Fruit fly (Drosophila melanogaster) whole organism: ENCODE measurements around the gene tilB.

Experiments
- CG8478 ChIP-seq: fragments of >200 bp; optimal IDR thresholded peaks from 2 replicates; lab custom pipeline; 2018; ENCODE audit warnings: inconsistent platforms
- Dll ChIP-seq: fragments of >200 bp; optimal IDR thresholded peaks from 2 replicates; lab custom pipeline; 2017
- EcR ChIP-seq, 2 experiments: fragments of >200 bp; optimal IDR thresholded peaks; 2 replicates each; lab custom pipeline; 2017; ENCODE audit warnings: missing biosample characterization in 2 of 2, missing genetic modification characterization in 2 of 2, missing genetic modification reagents in 2 of 2
- pan ChIP-seq: fragments of >200 bp; optimal IDR thresholded peaks from 2 replicates; lab custom pipeline; 2017
- psq ChIP-seq: fragments of >200 bp; optimal IDR thresholded peaks from 2 replicates; lab custom pipeline; 2017
- usp ChIP-seq: fragments of >200 bp; optimal IDR thresholded peaks from 2 replicates; lab custom pipeline; 2017; ENCODE audit warnings: missing biosample characterization, missing genetic modification characterization, mixed read lengths

tilB gene

DNA sequence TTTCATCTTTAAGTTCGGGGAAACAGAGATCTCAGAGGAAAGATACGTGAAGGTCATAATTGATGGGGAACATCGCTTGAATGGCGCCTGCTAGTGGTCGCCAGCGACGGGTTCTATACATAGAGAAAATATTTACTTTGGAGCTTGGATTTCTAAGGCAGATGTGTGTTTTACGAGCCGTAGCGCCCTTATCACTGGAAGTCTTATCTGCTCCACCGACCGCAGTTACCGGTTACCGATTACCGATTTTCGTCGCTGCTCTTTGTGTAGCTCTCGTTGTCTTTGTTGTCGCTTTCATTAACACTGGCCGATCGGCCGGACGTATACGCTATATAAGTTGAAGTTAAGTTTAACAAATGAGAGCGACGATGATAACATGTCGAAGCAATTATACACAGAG is 41.0 kb downstream of the tilB start:
- TF ChIP-seq usp (GFP tag; lab: Kevin White, UChicago) (no peak), psq (no peak), pan (no peak), EcR (GFP tag; optimal IDR thresholded peaks at IDR 0.05; lab: Kevin White, UChicago) (no peak), CG8478 (lab: Kevin White, UChicago) (no peak), Dll (lab: Kevin White, UChicago) (no peak)

DNA sequence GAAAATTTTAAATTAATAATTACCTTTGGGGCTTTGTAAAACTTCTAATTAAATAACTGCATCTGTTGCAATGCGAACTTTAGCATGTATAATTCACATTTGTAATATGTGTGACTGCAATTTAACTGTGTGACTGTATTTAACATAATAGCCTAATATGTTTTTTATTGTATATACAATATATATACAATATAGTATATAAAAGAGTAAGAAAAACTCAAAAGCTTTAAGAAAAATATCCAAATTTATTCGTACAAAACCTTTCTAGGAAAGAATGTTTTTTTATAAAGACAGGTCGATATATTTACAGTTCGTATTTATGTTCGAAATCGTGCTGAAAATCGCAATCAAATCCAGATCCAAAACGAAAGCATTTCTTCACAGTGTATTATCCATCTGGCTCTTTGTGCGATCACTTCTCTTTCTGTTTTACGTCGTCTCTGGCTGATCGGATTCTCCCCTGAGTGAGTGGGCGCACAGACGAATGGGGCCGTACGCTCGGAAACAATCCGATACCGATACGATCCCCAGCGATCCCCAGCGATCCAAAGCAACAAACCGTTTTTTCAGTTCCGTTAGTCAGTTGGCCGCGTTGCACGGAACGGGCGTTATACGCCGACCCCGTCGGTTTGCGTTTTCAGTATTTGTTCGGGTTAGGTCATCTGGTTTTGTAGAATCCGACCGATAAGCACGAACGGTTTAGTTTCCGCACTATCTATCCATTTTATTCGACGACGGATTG is 41.7 kb downstream of the tilB start:
- TF ChIP-seq EcR (GFP tag; optimal IDR thresholded peaks at IDR 0.05; lab: Kevin White, UChicago) (no peak), Dll (lab: Kevin White, UChicago) (no peak), usp (GFP tag; lab: Kevin White, UChicago) (no peak), psq (no peak), CG8478 (lab: Kevin White, UChicago) (no peak), pan (no peak)

DNA sequence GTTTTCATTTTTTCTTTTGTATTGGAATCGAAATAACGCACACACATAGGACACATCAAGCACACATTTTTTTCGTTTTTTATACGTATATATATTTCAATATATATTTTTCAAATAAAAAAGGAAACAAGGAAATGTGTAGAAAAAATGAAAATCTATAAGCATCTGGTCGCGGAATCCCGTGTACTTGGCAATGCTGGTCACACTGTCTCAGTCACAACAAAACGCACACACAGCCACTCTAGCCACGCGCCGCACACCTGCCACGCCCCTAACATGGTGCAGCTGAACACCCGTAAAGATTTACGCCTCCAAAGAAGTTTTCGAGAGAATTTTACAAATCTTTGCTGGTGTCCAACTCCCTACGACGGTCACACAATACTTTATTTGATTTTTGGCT is 50.0 kb downstream of the tilB start:
- TF ChIP-seq psq, result no peak
- TF ChIP-seq usp (GFP tag; lab: Kevin White, UChicago), result no peak
- no peak for TF ChIP-seq pan
- no peak for TF ChIP-seq EcR (GFP tag; optimal IDR thresholded peaks at IDR 0.05; lab: Kevin White, UChicago)
